Worm (Caenorhabditis elegans): Measurements from ENCODE around the gene F38B6.3.

DNA sequence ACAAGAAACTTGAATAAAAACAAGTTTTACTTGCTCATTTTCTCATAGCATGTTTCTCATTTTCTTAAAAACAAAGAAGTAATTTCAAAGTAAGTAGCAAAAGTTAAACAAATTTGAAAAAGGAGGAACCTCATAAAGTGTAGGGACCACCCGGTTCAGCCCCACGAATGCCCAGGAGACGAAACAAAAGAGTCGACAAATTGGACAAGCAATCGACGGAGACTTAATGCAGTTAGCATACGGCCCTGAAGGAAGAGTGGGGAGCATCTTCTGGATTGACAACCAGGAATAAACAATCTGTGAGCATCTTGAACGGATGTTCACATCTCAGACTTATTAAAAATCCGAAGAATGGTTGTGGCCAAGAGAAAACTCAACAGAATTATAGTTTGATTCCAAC lies 1.8 kb upstream of the F38B6.3 start:
- TF ChIP-seq ama-1 (optimal IDR thresholded peaks at IDR 0.05), result no peak
- no peak for TF ChIP-seq ZK546.5 (tag; optimal IDR thresholded peaks at IDR 0.05)
- no peak for TF ChIP-seq mdl-1 (tag; optimal IDR thresholded peaks at IDR 0.05)
- no peak for TF ChIP-seq nhr-10 (tag; optimal IDR thresholded peaks at IDR 0.05)
